Worm (Caenorhabditis elegans) whole organism, L4/young adult: Measurements from ENCODE around the gene nhr-185.

Source experiments
- W03F9.2 ChIP-seq: fragments of 150-350 bp; optimal IDR thresholded peaks from 2 replicates; lab custom pipeline; 2014; ENCODE audit warnings: missing biosample characterization, missing genetic modification characterization
- him-1 ChIP-seq: sonication (generic microtip); optimal IDR thresholded peaks from 2 replicates; lab custom pipeline; 2016; ENCODE audit warnings: missing genotype, missing genetic modification reagents, missing genetic modification characterization, missing compliant biosample characterization

DNA sequence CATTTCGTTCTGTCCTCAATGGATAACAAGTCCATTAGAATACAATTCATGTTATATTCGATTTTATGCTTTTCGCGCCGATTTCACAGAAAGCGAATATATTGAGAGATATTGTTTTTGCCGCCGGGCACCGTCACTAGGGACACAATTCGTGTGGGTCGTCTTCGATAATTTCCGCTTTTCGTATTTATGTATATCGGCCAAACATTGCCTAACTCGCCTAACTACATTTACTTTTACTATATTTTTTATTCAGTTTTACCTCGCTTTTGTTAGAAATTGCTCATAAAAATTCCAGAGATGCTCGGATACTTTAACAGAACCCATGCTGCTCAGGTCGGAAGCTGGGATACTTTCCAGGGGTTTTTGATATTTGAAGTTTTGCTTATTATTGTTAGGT is 47.5 kb upstream of the nhr-185 start, which contains the start of gene sre-9:
- TF ChIP-seq W03F9.2 (tag; lab: Kevin White, UChicago) (no peak), him-1 (tag; lab: Kevin White, UChicago) (no peak)
